Worm (Caenorhabditis elegans) whole organism, late embryonic: ENCODE measurements around the gene F46F3.3.
A peak's percentile ranks its signal among the peaks of the same experiment; 100 is the strongest.

Experiments used
- elt-2 ChIP-seq: sonication (generic microtip); optimal IDR thresholded peaks from 2 replicates; lab custom pipeline; 2016; ENCODE audit warnings: missing genetic modification reagents, missing genetic modification characterization, missing compliant biosample characterization
- unc-86 ChIP-seq: sonication (generic microtip); optimal IDR thresholded peaks from 2 replicates; lab custom pipeline; 2016; ENCODE audit warnings: missing genetic modification characterization, missing compliant biosample characterization

The F46F3.3 gene

ce11 chrV:11716930-11717329 is 49.7 kb downstream of the F46F3.3 start:
- TF ChIP-seq elt-2 (tag; lab: Kevin White, UChicago) = peak; percentile 23
- TF ChIP-seq unc-86 (tag; lab: Kevin White, UChicago) = no peak
